Worm (Caenorhabditis elegans) whole organism, young adult: Measurements from ENCODE around the gene ZK688.7.

Experiments used
- B0336.3 ChIP-seq: fragments of 200-800 bp; sonication (Bioruptor generic); IDR thresholded peaks from 2 replicates; pipeline ENCODE4 v1.3.6; 2022; ENCODE audit warnings: missing genetic modification characterization, missing compliant biosample characterization
- F23B12.7 ChIP-seq: sonication (generic microtip); optimal IDR thresholded peaks from 2 replicates; lab custom pipeline; 2017; ENCODE audit warnings: missing genetic modification characterization, mild to moderate bottlenecking, missing compliant biosample characterization, antibody characterized with exemption, moderate library complexity; ENCODE audit not compliant: insufficient read depth
- F55B11.4 ChIP-seq: sonication (generic microtip); optimal IDR thresholded peaks from 2 replicates; lab custom pipeline; 2016; ENCODE audit warnings: missing compliant biosample characterization, missing genetic modification characterization, borderline replicate concordance; ENCODE audit not compliant: insufficient read depth
- K11D2.4 ChIP-seq: fragments of 200-800 bp; sonication (Bioruptor generic); IDR thresholded peaks from 2 replicates; pipeline ENCODE4 v1.3.6; 2022; ENCODE audit warnings: missing genetic modification reagents, missing genetic modification characterization, missing compliant biosample characterization
- T26A5.8 ChIP-seq: sonication (generic microtip); optimal IDR thresholded peaks from 2 replicates; lab custom pipeline; 2016; ENCODE audit warnings: missing genetic modification characterization, missing compliant biosample characterization
- Y53F4B.3 ChIP-seq: fragments of 200-800 bp; sonication (Bioruptor generic); IDR thresholded peaks from 2 replicates; pipeline ENCODE4 v1.3.6; 2022; ENCODE audit warnings: missing genetic modification reagents, missing genetic modification characterization, missing compliant biosample characterization
- Y53G8AR.9 ChIP-seq: fragments of 200-800 bp; sonication (Bioruptor generic); conservative IDR thresholded peaks from 2 replicates; pipeline ENCODE4 v1.3.6; 2022; ENCODE audit warnings: missing genetic modification reagents, missing genetic modification characterization, missing compliant biosample characterization
- ama-1 ChIP-seq, 3 experiments: fragments of 150-350 bp in 1 of 3; sonication (generic microtip) in 2 of 3; optimal IDR thresholded peaks; 2 replicates each; lab custom pipeline; 2014 to 2018; ENCODE audit warnings: missing biosample characterization in 2 of 3, missing genetic modification characterization in 2 of 3, missing genetic modification reagents in 2 of 3
- aptf-2 ChIP-seq: fragments of 200-800 bp; sonication (Bioruptor generic); conservative IDR thresholded peaks from 2 replicates; pipeline ENCODE4 v1.3.6; 2022; ENCODE audit warnings: missing genetic modification reagents, missing genetic modification characterization, missing compliant biosample characterization
- bed-1 ChIP-seq: fragments of 200-800 bp; sonication (Bioruptor generic); IDR thresholded peaks from 2 replicates; pipeline ENCODE4 v1.3.6; 2022; ENCODE audit warnings: missing genetic modification reagents, missing genetic modification characterization, missing compliant biosample characterization
- ceh-27 ChIP-seq: fragments of 200-800 bp; sonication (Bioruptor generic); optimal IDR thresholded peaks from 2 replicates; lab custom pipeline; 2018; ENCODE audit warnings: mild to moderate bottlenecking, missing genetic modification characterization, moderate library complexity, missing compliant biosample characterization
- die-1 ChIP-seq: sonication (generic microtip); optimal IDR thresholded peaks from 2 replicates; lab custom pipeline; 2016; ENCODE audit warnings: missing genotype, mild to moderate bottlenecking, missing genetic modification characterization, missing compliant biosample characterization
- dpl-1 ChIP-seq: fragments of 150-350 bp; optimal IDR thresholded peaks from 2 replicates; lab custom pipeline; 2014; ENCODE audit warnings: missing biosample characterization, missing genetic modification reagents, missing genetic modification characterization
- egl-44 ChIP-seq: fragments of 200-800 bp; sonication (Bioruptor generic); IDR thresholded peaks from 2 replicates; pipeline ENCODE4 v1.3.6; 2022; ENCODE audit warnings: missing genetic modification reagents, missing genetic modification characterization, missing compliant biosample characterization
- egrh-3 ChIP-seq: fragments of 200-800 bp; sonication (Bioruptor generic); IDR thresholded peaks from 2 replicates; pipeline ENCODE4 v1.3.6; 2022; ENCODE audit warnings: missing genetic modification reagents, missing genetic modification characterization, missing compliant biosample characterization
- hmg-1.2 ChIP-seq: fragments of 200-800 bp; sonication (Bioruptor generic); IDR thresholded peaks from 2 replicates; pipeline ENCODE4 v1.3.6; 2022; ENCODE audit warnings: missing genetic modification reagents, missing genetic modification characterization, missing compliant biosample characterization
- hrde-1 ChIP-seq: sonication (generic microtip); optimal IDR thresholded peaks from 2 replicates; lab custom pipeline; 2016; ENCODE audit warnings: missing genetic modification characterization, mild to moderate bottlenecking, missing compliant biosample characterization, moderate library complexity, missing genotype, missing genetic modification reagents, borderline replicate concordance
- lin-26 ChIP-seq: fragments of 200-800 bp; sonication (Bioruptor generic); IDR thresholded peaks from 2 replicates; pipeline ENCODE4 v1.3.6; 2022; ENCODE audit warnings: missing genetic modification reagents, missing genetic modification characterization, missing compliant biosample characterization
- lin-54 ChIP-seq: fragments of 200-800 bp; sonication (Bioruptor generic); optimal IDR thresholded peaks from 2 replicates; lab custom pipeline; 2018; ENCODE audit warnings: mild to moderate bottlenecking, missing genetic modification characterization, missing compliant biosample characterization
- lsy-27 ChIP-seq: sonication (generic microtip); optimal IDR thresholded peaks from 2 replicates; lab custom pipeline; 2017; ENCODE audit warnings: missing genetic modification characterization, mild to moderate bottlenecking, missing compliant biosample characterization, antibody characterized with exemption, missing genotype, borderline replicate concordance; ENCODE audit not compliant: insufficient read depth
- madf-10 ChIP-seq: sonication (generic microtip); optimal IDR thresholded peaks from 2 replicates; lab custom pipeline; 2016; ENCODE audit warnings: mild to moderate bottlenecking, missing genetic modification characterization, missing compliant biosample characterization
- madf-8 ChIP-seq: fragments of 200-800 bp; sonication (Bioruptor generic); conservative IDR thresholded peaks from 2 replicates; pipeline ENCODE4 v1.3.6; 2022; ENCODE audit warnings: missing genetic modification reagents, missing genetic modification characterization, missing compliant biosample characterization
- mxl-1 ChIP-seq: sonication (generic microtip); optimal IDR thresholded peaks from 2 replicates; lab custom pipeline; 2016; ENCODE audit warnings: missing genetic modification characterization, missing compliant biosample characterization
- nfya-2 ChIP-seq: fragments of 200-800 bp; sonication (Bioruptor generic); IDR thresholded peaks from 2 replicates; pipeline ENCODE4 v1.3.6; 2022; ENCODE audit warnings: missing genetic modification reagents, missing genetic modification characterization, missing compliant biosample characterization
- nhr-90 ChIP-seq: sonication (generic microtip); optimal IDR thresholded peaks from 2 replicates; lab custom pipeline; 2016; ENCODE audit warnings: missing genotype, mild to moderate bottlenecking, missing genetic modification characterization, missing compliant biosample characterization
- repo-1 ChIP-seq: sonication (generic microtip); optimal IDR thresholded peaks from 2 replicates; lab custom pipeline; 2017; ENCODE audit warnings: mild to moderate bottlenecking, missing genetic modification characterization, missing compliant biosample characterization
- sdz-38 ChIP-seq: sonication (generic microtip); optimal IDR thresholded peaks from 2 replicates; lab custom pipeline; 2016; ENCODE audit warnings: missing genotype, missing genetic modification characterization, missing compliant biosample characterization
- snpc-1.3 ChIP-seq: sonication (generic microtip); optimal IDR thresholded peaks from 2 replicates; lab custom pipeline; 2017; ENCODE audit warnings: missing genetic modification characterization, mild to moderate bottlenecking, missing compliant biosample characterization, antibody characterized with exemption, moderate library complexity, missing genotype, missing genetic modification reagents; ENCODE audit not compliant: insufficient read depth
- snpc-3.4 ChIP-seq: sonication (generic microtip); optimal IDR thresholded peaks from 2 replicates; lab custom pipeline; 2017; ENCODE audit warnings: missing genetic modification characterization, mild to moderate bottlenecking, missing compliant biosample characterization, antibody characterized with exemption, moderate library complexity, missing genotype, missing genetic modification reagents
- sptf-2 ChIP-seq: fragments of 200-800 bp; sonication (Bioruptor generic); optimal IDR thresholded peaks from 2 replicates; lab custom pipeline; 2018; ENCODE audit warnings: mild to moderate bottlenecking, missing genetic modification characterization, missing compliant biosample characterization
- tbp1 ChIP-seq: fragments of 200-800 bp; sonication (Bioruptor generic); optimal IDR thresholded peaks from 2 replicates; lab custom pipeline; 2018; ENCODE audit warnings: mild to moderate bottlenecking, missing genetic modification characterization, missing compliant biosample characterization
- tlf-1 ChIP-seq: fragments of 200-800 bp; sonication (Bioruptor generic); optimal IDR thresholded peaks from 2 replicates; lab custom pipeline; 2018; ENCODE audit warnings: mild to moderate bottlenecking, missing genetic modification characterization, missing compliant biosample characterization
- unc-62 ChIP-seq: fragments of 150-350 bp; optimal IDR thresholded peaks from 2 replicates; lab custom pipeline; 2014; ENCODE audit warnings: missing biosample characterization, missing genetic modification reagents, missing genetic modification characterization
- ztf-25 ChIP-seq: fragments of 200-800 bp; sonication (Bioruptor generic); IDR thresholded peaks from 2 replicates; pipeline ENCODE4 v1.3.6; 2022; ENCODE audit warnings: missing genetic modification reagents, missing genetic modification characterization, missing compliant biosample characterization

ZK688.7 gene

ce11 chrIII:7924821-7925220 is 13.4 kb upstream of the ZK688.7 start, which contains the start of gene tag-250:
Gene tag-250 (minus strand): TSS chrIII:7924921.
- TF ChIP-seq egl-44 (GFP tag; lab: Robert Waterston, UW) (no peak), lin-54 (GFP tag; lab: Kevin White, UChicago) (no peak), madf-10 (tag; lab: Kevin White, UChicago) (no peak), K11D2.4 (no peak), Y53G8AR.9 (no peak), sdz-38 (tag; lab: Kevin White, UChicago) (no peak), unc-62 (GFP tag; lab: Kevin White, UChicago) (no peak), madf-8 (GFP tag; lab: Robert Waterston, UW) (no peak), tbp1 (GFP tag; lab: Kevin White, UChicago) (no peak), F23B12.7 (tag; lab: Kevin White, UChicago) (no peak), snpc-3.4 (tag; lab: Kevin White, UChicago) (no peak)

DNA sequence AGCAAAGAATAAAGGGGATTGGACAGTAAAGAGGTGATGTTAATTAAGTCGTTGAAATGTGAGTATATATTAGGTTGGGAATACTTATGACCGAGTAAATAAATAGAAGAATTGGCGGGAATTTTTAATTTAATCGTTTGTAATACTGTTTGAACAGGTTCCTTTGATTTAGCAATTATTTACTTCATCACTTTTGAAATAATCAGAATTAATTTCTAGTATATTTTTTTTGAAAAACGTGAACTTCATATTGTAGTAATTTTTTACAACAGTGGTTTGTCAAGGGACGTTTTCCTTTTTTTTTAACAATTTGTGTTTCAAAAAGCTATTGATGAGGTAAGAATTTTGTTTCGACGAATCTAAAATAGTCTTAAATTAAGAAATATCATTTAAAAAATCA is 10.8 kb upstream of the ZK688.7 start, which contains the start of gene C29E4.17:
Gene C29E4.17 (plus strand): TSS at position 301 of the 400 bp plus-strand sequence.
- TF ChIP-seq ceh-27 (GFP tag; lab: Kevin White, UChicago) (no peak), egrh-3 (no peak), lsy-27 (tag; lab: Kevin White, UChicago) (no peak), nhr-90 (no peak)

DNA sequence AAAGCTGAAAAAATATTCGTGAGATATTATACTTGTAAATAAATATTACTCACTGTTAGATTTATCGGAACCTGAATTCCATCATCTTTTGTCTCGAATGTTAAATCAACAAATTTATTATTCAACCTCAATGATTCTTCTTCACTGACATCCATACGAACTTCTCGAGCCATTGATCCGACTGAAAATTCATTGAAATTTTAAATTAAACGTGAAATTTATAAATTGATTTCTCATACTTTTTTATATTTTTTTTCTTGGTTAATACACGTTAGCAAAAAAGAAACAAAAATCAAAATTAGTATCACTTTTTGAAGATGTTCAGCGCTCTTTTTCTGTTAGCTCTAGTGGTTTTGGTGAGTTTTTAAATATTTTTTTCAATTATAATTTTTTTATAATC is 8.4 kb upstream of the ZK688.7 start, which contains the start of gene C29E4.14:
Gene C29E4.14 (plus strand): TSS at position 301 of the 400 bp plus-strand sequence.
- TF ChIP-seq tlf-1, result no peak
- no peak for TF ChIP-seq mxl-1 (tag; lab: Kevin White, UChicago)
- TF ChIP-seq F55B11.4 (tag; lab: Kevin White, UChicago), result no peak
- no peak for TF ChIP-seq lin-26 (GFP tag; lab: Robert Waterston, UW)
- TF ChIP-seq aptf-2, result no peak
- no peak for TF ChIP-seq dpl-1 (GFP tag; lab: Kevin White, UChicago)
- TF ChIP-seq T26A5.8, result no peak
- no peak for TF ChIP-seq F23B12.7 (tag; lab: Kevin White, UChicago)
- no peak for TF ChIP-seq snpc-1.3 (tag; lab: Kevin White, UChicago)

ce11 chrIII:7917667-7918066 is 6.2 kb upstream of the ZK688.7 start, which contains the start of gene gly-3:
Gene gly-3 (minus strand): TSS chrIII:7917767.
- TF ChIP-seq repo-1 (tag; lab: Kevin White, UChicago) (no peak), Y53G8AR.9 (no peak), sptf-2 (no peak), T26A5.8 (no peak), hmg-1.2 (GFP tag; lab: Robert Waterston, UW) (no peak), nfya-2 (GFP tag; lab: Robert Waterston, UW) (no peak), hrde-1 (no peak), Y53F4B.3 (GFP tag; lab: Robert Waterston, UW) (no peak), tlf-1 (no peak), ama-1 (optimal IDR thresholded peaks at IDR 0.05; lab: Kevin White, UChicago) (no peak), ama-1 (GFP tag; optimal IDR thresholded peaks at IDR 0.05; lab: Kevin White, UChicago) (no peak), bed-1 (no peak)

- TF ChIP-seq ztf-25 (GFP tag; lab: Robert Waterston, UW) (no peak), die-1 (tag; lab: Kevin White, UChicago) (no peak), B0336.3 (no peak)
Measured at ce11 chrIII:7913488-7913887, 2.1 kb upstream of the ZK688.7 start, which contains the start of gene ZK688.12. Gene ZK688.12 (minus strand): TSS chrIII:7913588.
